Fruit fly (Drosophila melanogaster): ENCODE data around the gene CG8578.

CG8578 gene

dm6 chrX:15867863-15868262, 23.6 kb downstream of the CG8578 start, which contains the start of gene Gapdh2 (continued):
- TF ChIP-seq oc (tag; optimal IDR thresholded peaks at IDR 0.05): peak; percentile 100
- peak; percentile 93 for TF ChIP-seq CG8944 (GFP tag; optimal IDR thresholded peaks at IDR 0.05)
- peak; percentile 100 for TF ChIP-seq so (GFP tag; IDR thresholded peaks at IDR 0.05)
- TF ChIP-seq CG1647 (GFP tag; optimal IDR thresholded peaks at IDR 0.05): peak; percentile 97
- TF ChIP-seq CG1792 (GFP tag; optimal IDR thresholded peaks at IDR 0.05): peak; percentile 94
- peak; percentile 97 for TF ChIP-seq ewg (GFP tag; optimal IDR thresholded peaks at IDR 0.05)
- peak; percentile 96 for TF ChIP-seq CG15514 (GFP tag; optimal IDR thresholded peaks at IDR 0.05)
- TF ChIP-seq Hr3 (GFP tag; optimal IDR thresholded peaks at IDR 0.05): peak; percentile 96
- TF ChIP-seq onecut (GFP tag; IDR thresholded peaks at IDR 0.05): peak; percentile 98
- peak; percentile 100 for TF ChIP-seq CG12219 (GFP tag; optimal IDR thresholded peaks at IDR 0.05)
- TF ChIP-seq ind (GFP tag; optimal IDR thresholded peaks at IDR 0.05): peak; percentile 98
- TF ChIP-seq crc (GFP tag; optimal IDR thresholded peaks at IDR 0.05): peak; percentile 98
- 0 out of 2 replicates have a peak, but pooled peaks have one; percentile 9 for TF ChIP-seq Bgb (GFP tag; IDR thresholded peaks at IDR 0.05; ENCODE audit: partially characterized antibody)
- peak; percentile 99 for TF ChIP-seq sob (GFP tag; IDR thresholded peaks at IDR 0.05)
- peak; percentile 99 for TF ChIP-seq CG4424 (GFP tag; optimal IDR thresholded peaks at IDR 0.05)
- peak; percentile 92 for TF ChIP-seq Nf-YB (GFP tag; optimal IDR thresholded peaks at IDR 0.05)
- TF ChIP-seq CG10147 (GFP tag; optimal IDR thresholded peaks at IDR 0.05): peak; percentile 100
- TF ChIP-seq wdn (GFP tag; IDR thresholded peaks at IDR 0.05): peak; percentile 99
- TF ChIP-seq CG18599 (GFP tag; optimal IDR thresholded peaks at IDR 0.05): peak; percentile 100
- peak; percentile 92 for TF ChIP-seq E2f2 (GFP tag; IDR thresholded peaks at IDR 0.05)
- peak; percentile 99 for TF ChIP-seq CG17568 (GFP tag; optimal IDR thresholded peaks at IDR 0.05)
- peak; percentile 98 for TF ChIP-seq CG6175 (GFP tag; IDR thresholded peaks at IDR 0.05)
- peak; percentile 98 for TF ChIP-seq gcm2 (GFP tag; optimal IDR thresholded peaks at IDR 0.05)
- no peak for TF ChIP-seq D (optimal IDR thresholded peaks at IDR 0.05)
- peak; percentile 98 for TF ChIP-seq D (GFP tag; optimal IDR thresholded peaks at IDR 0.05)
- TF ChIP-seq Blimp-1 (GFP tag; optimal IDR thresholded peaks at IDR 0.05): peak; percentile 99
- no peak for TF ChIP-seq CG30431 (GFP tag; optimal IDR thresholded peaks at IDR 0.05)
- peak; percentile 81 for TF ChIP-seq CTCF (GFP tag; optimal IDR thresholded peaks at IDR 0.05)
- TF ChIP-seq CG10431 (GFP tag; optimal IDR thresholded peaks at IDR 0.05): peak; percentile 98
- TF ChIP-seq Nf-YC (tag; optimal IDR thresholded peaks at IDR 0.05): peak; percentile 97
- peak; percentile 92 for TF ChIP-seq CG10565 (GFP tag; optimal IDR thresholded peaks at IDR 0.05)
- TF ChIP-seq Dip2 (GFP tag; IDR thresholded peaks at IDR 0.05): peak; percentile 73; the same call in 1 of the 2 replicates
- TF ChIP-seq ham (GFP tag; IDR thresholded peaks at IDR 0.05): peak; percentile 97; the same call in 1 of the 2 replicates
- peak; percentile 22 for TF ChIP-seq gfzf (GFP tag; optimal IDR thresholded peaks at IDR 0.05)
- peak; percentile 98 for TF ChIP-seq Aef1 (GFP tag; IDR thresholded peaks at IDR 0.05)
- TF ChIP-seq lilli (GFP tag; optimal IDR thresholded peaks at IDR 0.05): peak; percentile 99
- peak; percentile 96 for TF ChIP-seq wek (GFP tag; optimal IDR thresholded peaks at IDR 0.05)
- TF ChIP-seq otp (GFP tag; IDR thresholded peaks at IDR 0.05): peak; percentile 99
- TF ChIP-seq jing (GFP tag; optimal IDR thresholded peaks at IDR 0.05): peak; percentile 95
- TF ChIP-seq hb (GFP tag; IDR thresholded peaks at IDR 0.05; ENCODE audit: partially characterized antibody): no peak
- TF ChIP-seq CG1529 (GFP tag; optimal IDR thresholded peaks at IDR 0.05): peak; percentile 98
- TF ChIP-seq CG18476 (GFP tag; optimal IDR thresholded peaks at IDR 0.05): peak; percentile 99
- TF ChIP-seq CG12299 (tag; optimal IDR thresholded peaks at IDR 0.05): peak; percentile 100
- peak; percentile 100 for TF ChIP-seq CrebB (tag; optimal IDR thresholded peaks at IDR 0.05)
- peak; percentile 82 for TF ChIP-seq CG7745 (tag; optimal IDR thresholded peaks at IDR 0.05)
- TF ChIP-seq sim (GFP tag; IDR thresholded peaks at IDR 0.05): peak; percentile 98
- peak; percentile 96 for TF ChIP-seq croc (GFP tag; conservative IDR thresholded peaks at IDR 0.05)
- TF ChIP-seq gsb (GFP tag; IDR thresholded peaks at IDR 0.05): peak; percentile 99
- TF ChIP-seq CG8089 (GFP tag; optimal IDR thresholded peaks at IDR 0.05): peak; percentile 90
- no peak for TF ChIP-seq usp (GFP tag; optimal IDR thresholded peaks at IDR 0.05)
- peak; percentile 100 for TF ChIP-seq ATbp (GFP tag; optimal IDR thresholded peaks at IDR 0.05)
- peak; percentile 100 for TF ChIP-seq CG8924 (tag; optimal IDR thresholded peaks at IDR 0.05)

All from whole organism, embryonic.